Fruit fly (Drosophila melanogaster): ENCODE data around the gene Archease.

- no peak for TF ChIP-seq CG8119 (GFP tag; IDR thresholded peaks at IDR 0.05)
- peak; percentile 23 for TF ChIP-seq Eip75B (GFP tag; optimal IDR thresholded peaks at IDR 0.05)
- TF ChIP-seq cyc (GFP tag; optimal IDR thresholded peaks at IDR 0.05), result no peak
Measured at dm6 chr3R:21626103-21626897, 36.5 kb downstream of the Archease start.
